Worm (Caenorhabditis elegans) whole organism, L4 larva: ENCODE results near the gene nlp-56.

Source experiments
- F37D6.2 ChIP-seq: sonication (generic microtip); optimal IDR thresholded peaks from 2 replicates; lab custom pipeline; 2016; ENCODE audit warnings: mild to moderate bottlenecking, missing genetic modification characterization, missing compliant biosample characterization
- ceh-32 ChIP-seq: sonication (generic microtip); optimal IDR thresholded peaks from 2 replicates; lab custom pipeline; 2016; ENCODE audit warnings: mild to moderate bottlenecking, missing genetic modification characterization, missing compliant biosample characterization; ENCODE audit not compliant: poor library complexity
- ceh-82 ChIP-seq: sonication (generic microtip); optimal IDR thresholded peaks from 2 replicates; lab custom pipeline; 2017; ENCODE audit warnings: missing biosample characterization, missing genetic modification characterization
- egl-43 ChIP-seq: fragments of 200-800 bp; sonication (Bioruptor generic); IDR thresholded peaks from 2 replicates; pipeline ENCODE4 v1.3.6; 2022; ENCODE audit warnings: missing genetic modification reagents, missing genetic modification characterization, missing compliant biosample characterization
- hlh-11 ChIP-seq: fragments of 200-800 bp; sonication (Bioruptor generic); optimal IDR thresholded peaks from 2 replicates; lab custom pipeline; 2018; ENCODE audit warnings: mild to moderate bottlenecking, missing genetic modification characterization, missing compliant biosample characterization
- mdt-29 ChIP-seq: fragments of 200-800 bp; sonication (Bioruptor generic); IDR thresholded peaks from 2 replicates; pipeline ENCODE4 v1.3.6; 2022; ENCODE audit warnings: missing genetic modification reagents, missing genetic modification characterization, missing compliant biosample characterization
- nhr-25 ChIP-seq: sonication (generic microtip); optimal IDR thresholded peaks from 2 replicates; lab custom pipeline; 2017; ENCODE audit warnings: missing genetic modification characterization, mild to moderate bottlenecking, missing compliant biosample characterization, antibody characterized with exemption, moderate library complexity, borderline replicate concordance; ENCODE audit not compliant: insufficient read depth
- nhr-28 ChIP-seq: fragments of 150-350 bp; optimal IDR thresholded peaks from 2 replicates; lab custom pipeline; 2014; ENCODE audit warnings: missing biosample characterization, missing genetic modification characterization
- nhr-76 ChIP-seq: fragments of 150-350 bp; optimal IDR thresholded peaks from 2 replicates; lab custom pipeline; 2014; ENCODE audit warnings: missing biosample characterization, missing genetic modification characterization
- pha-4 ChIP-seq, 2 experiments: fragments of 150-350 bp in 1 of 2; fragments of 200-800 bp in 1 of 2; sonication (Bioruptor generic) in 1 of 2; IDR thresholded peaks in 1 of 2; optimal IDR thresholded peaks in 1 of 2; 2 replicates each; pipeline versions ENCODE4 v1.3.6 to Lab custom; 2014 to 2022; ENCODE audit warnings: missing genetic modification characterization in 2 of 2, missing genetic modification reagents in 2 of 2, missing biosample characterization in 1 of 2, missing compliant biosample characterization in 1 of 2
- rbr-2 ChIP-seq: sonication (generic microtip); optimal IDR thresholded peaks from 2 replicates; lab custom pipeline; 2016; ENCODE audit warnings: missing genotype, missing genetic modification characterization, missing compliant biosample characterization
- snpc-4 ChIP-seq: fragments of 150-350 bp; optimal IDR thresholded peaks from 2 replicates; lab custom pipeline; 2014; ENCODE audit warnings: missing biosample characterization, missing genetic modification characterization
- unc-130 ChIP-seq: sonication (generic microtip); optimal IDR thresholded peaks from 2 replicates; lab custom pipeline; 2016; ENCODE audit warnings: missing genetic modification reagents, missing genetic modification characterization, missing compliant biosample characterization

- TF ChIP-seq nhr-76 (tag; lab: Kevin White, UChicago) = no peak
- TF ChIP-seq unc-130 = no peak
- TF ChIP-seq snpc-4 (tag; lab: Kevin White, UChicago) = no peak
- TF ChIP-seq egl-43 (GFP tag; lab: Robert Waterston, UW) = no peak
- no peak for TF ChIP-seq rbr-2 (tag; lab: Kevin White, UChicago)
- TF ChIP-seq F37D6.2 = no peak
- no peak for TF ChIP-seq pha-4 (GFP tag; IDR thresholded peaks at IDR 0.05; lab: Robert Waterston, UW)
- no peak for TF ChIP-seq pha-4 (tag; optimal IDR thresholded peaks at IDR 0.05; lab: Kevin White, UChicago)
- no peak for TF ChIP-seq nhr-28
- no peak for TF ChIP-seq ceh-82 (tag; lab: Kevin White, UChicago)
- no peak for TF ChIP-seq ceh-32 (tag; lab: Kevin White, UChicago)
- no peak for TF ChIP-seq hlh-11 (tag; lab: Kevin White, UChicago)
- TF ChIP-seq mdt-29 = no peak
- TF ChIP-seq nhr-25 (tag; lab: Kevin White, UChicago) = no peak
Observed at ce11 chrIV:14782211-14782610, 2.3 kb downstream of the nlp-56 start, which contains the start of gene Y57G11C.1130.
